Fruit fly (Drosophila melanogaster) whole organism: ENCODE measurements around the gene CG32817.

Experiments used
- Dll ChIP-seq: fragments of >200 bp; optimal IDR thresholded peaks from 2 replicates; lab custom pipeline; 2017
- EcR ChIP-seq, 2 experiments: fragments of >200 bp; optimal IDR thresholded peaks; 2 replicates each; lab custom pipeline; 2017; ENCODE audit warnings: missing biosample characterization in 2 of 2, missing genetic modification characterization in 2 of 2, missing genetic modification reagents in 2 of 2
- psq ChIP-seq: fragments of >200 bp; optimal IDR thresholded peaks from 2 replicates; lab custom pipeline; 2017
- usp ChIP-seq: fragments of >200 bp; optimal IDR thresholded peaks from 2 replicates; lab custom pipeline; 2017; ENCODE audit warnings: missing biosample characterization, missing genetic modification characterization, mixed read lengths

- no peak for TF ChIP-seq psq (lab: Kevin White, UChicago)
- TF ChIP-seq usp (GFP tag; lab: Kevin White, UChicago), result no peak
- TF ChIP-seq Dll (lab: Kevin White, UChicago), result peak; percentile 44
- TF ChIP-seq EcR (GFP tag; optimal IDR thresholded peaks at IDR 0.05; lab: Kevin White, UChicago), result peak in 1 of 2 experiments; percentile 63
Observed at dm6 chrX:522357-523043, 43.6 kb downstream of the CG32817 start.
